Fruit fly (Drosophila melanogaster) ovary, adult (tissue): ENCODE results near the gene CG8870.

ENCODE experiments used
- CG17801 ChIP-seq: fragments of 200-800 bp; optimal IDR thresholded peaks from 2 replicates; lab custom pipeline; 2019; ENCODE audit warnings: missing biosample characterization, mild to moderate bottlenecking, missing genetic modification characterization, moderate library complexity; ENCODE audit not compliant: partially characterized antibody

Gene CG8870

DNA sequence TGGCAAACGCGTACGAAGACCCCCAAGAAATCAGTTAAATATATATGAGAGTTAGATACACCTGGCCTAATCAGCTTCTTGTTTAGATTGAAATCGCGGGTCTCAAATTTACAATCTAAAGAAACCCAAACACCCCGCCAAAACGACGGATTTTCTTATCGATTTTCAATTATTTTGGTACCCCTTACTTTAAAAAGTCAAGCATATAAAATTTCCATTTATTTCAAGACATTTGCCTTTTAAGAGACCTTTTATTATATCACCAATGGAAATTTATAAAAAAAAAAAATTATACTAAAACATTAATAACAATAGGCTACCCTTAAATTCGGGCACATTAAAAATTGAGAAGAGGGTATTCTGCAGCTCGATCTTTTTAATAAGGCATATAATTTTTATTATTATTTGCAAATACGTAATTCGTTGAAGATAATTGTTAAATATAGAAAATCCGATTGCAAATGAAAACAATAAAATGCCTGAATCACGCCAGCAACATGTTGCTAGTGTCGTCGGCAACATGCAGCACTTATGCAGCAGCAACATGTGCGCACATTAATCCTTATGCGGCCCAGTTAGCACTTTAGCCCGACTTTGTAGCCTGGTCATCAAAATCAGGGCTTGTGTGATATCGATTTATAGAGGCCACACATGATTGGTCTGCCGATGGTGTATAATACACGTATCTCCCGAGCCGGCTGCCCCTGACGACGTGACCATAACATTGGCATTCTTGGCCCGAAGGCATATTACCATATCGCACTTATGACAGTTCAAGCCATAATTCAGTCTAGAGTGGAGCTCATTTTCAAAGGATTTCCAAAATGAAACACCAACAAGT is 7.6 kb upstream of the CG8870 start, which contains the start of the genes Lip3 and CG34309:
Lip3 (minus strand) TSS at position 65 of the 841 bp plus-strand sequence.
CG34309 (plus strand) TSS at position 791 of the 841 bp plus-strand sequence.
- TF ChIP-seq CG17801, result no peak

DNA sequence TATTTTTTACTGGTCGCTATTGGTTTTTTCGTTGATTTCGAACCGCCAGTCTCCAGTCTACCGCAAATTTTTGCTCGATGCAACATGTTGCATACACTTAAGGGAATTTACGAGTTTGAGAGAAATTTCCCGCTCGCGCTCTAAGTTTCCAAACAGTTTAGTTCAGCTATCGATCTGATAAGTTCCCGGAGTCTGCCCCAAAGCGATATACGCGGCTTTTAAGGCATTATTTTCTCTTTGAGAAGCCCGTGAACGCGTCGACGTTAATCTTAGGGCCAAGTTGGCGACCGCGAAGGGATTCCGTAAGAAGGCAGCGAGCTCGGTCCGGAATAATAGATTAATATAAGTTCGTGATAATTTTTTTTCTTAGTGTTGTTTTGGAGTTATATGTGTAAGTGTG is 4.7 kb upstream of the CG8870 start:
- no peak for TF ChIP-seq CG17801

DNA sequence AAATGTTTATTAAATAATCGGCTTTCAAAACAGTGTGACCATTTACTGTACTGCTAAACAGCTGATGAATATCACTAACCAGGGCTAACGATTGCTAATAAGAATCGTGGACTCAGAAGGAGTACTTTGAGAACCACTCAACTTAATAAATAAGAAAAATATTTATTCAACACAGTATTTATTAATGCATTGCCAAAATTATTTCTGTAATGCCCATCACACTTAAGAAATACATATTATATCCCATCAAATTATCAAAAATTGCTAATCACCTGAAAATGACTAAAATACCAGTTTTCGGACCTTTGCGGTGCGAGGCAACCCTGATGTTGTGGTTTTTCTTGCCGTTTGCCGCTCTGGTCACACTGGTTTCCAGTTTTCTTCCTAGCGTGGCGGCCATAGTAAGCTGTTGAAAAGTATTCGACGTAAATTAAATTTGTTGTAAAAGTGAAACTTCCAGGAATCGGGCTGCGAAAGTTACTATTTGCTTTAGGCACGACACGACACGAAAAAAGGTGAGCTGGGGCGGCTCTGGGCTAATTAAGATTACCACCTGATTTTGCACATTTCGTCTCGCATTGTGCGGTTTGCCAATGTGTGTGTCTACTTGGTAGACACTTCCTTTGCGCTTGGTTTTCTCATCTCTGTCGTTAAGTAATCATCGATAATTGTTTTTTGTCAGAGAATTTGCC is 2.2 kb downstream of the CG8870 start, which contains the start of the genes mRpS21 and Droj2:
mRpS21 (minus strand) TSS at position 66 of the 692 bp plus-strand sequence.
Droj2 (plus strand) TSS at position 363 of the 692 bp plus-strand sequence.
- peak; percentile 27 for TF ChIP-seq CG17801

DNA sequence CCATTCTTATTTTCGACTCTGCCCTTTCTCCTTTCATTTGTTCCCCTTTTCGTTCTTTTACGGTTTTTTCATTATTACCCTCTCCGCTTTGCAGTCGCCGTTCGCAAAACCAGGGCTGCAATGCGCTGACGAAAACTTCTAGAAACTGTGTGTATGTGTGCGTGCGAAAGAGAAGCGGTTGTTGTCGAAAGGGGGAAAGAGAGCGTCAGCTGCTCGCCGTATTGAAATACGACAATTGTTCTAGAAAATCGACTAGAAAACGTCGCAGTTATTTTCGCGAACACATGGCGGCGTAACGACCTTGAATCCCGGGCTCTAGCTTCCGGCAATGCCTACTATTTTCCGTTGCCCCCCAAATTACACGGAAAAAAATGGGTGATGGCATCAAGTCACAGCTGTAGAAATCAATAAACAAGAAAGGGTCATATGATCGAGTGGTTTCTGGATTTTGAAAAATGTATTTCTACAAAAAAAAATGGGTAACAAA is 3.1 kb downstream of the CG8870 start:
- peak; percentile 48 for TF ChIP-seq CG17801

DNA sequence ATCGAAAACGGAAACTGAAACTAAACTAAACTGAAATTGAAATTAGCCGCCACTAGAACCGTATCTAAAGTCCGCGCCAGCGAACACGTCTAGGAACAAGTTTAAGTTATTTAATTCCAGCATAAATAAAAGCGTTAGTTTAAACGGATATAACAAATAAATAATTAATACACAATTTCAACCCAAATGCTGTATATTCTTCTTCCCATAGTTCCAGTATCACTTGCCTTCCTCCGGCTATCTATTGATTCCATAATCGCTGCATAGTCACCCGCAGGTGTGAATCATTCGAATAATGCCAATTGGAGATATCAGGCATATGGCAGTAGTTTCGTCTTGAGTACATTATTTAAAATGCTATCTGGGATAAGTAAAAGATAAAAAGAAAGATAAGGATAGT is 5.5 kb downstream of the CG8870 start:
- TF ChIP-seq CG17801, result no peak

DNA sequence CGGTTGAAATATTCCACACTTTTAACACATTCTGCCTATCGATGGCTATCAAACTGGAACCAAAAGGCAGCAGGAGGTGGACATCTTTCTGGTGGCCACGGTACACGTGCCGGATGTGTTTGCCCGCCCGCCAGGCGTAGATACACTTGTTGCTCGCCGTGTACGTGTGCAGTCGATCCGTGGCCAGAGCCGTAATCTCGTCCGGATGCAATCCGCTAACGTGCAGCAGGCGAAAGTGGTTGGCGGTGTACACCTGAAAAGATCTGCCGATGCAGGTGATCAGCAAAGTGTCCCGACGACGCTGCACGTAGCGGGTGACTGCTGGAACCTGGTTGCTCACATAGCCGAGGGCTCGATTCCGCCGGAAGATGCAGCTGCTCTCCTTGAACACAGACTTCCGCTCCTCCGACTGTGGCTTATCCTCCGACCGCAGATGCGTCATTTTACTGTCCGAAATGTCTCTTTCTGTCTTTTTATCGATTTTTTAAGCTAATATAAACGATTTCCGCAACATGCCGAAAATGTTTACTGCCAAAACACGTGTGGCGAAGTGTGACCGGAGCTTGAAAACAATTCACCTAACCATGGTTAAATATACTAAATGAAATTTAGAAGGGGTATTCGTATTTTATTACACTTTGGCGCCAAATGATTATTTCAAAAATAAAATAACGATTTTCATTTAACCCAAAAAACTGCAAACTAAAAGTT is 8.7 kb downstream of the CG8870 start, which contains the start of gene CG9799:
CG9799 (minus strand) TSS at position 550 of the 711 bp plus-strand sequence.
- TF ChIP-seq CG17801, result no peak

DNA sequence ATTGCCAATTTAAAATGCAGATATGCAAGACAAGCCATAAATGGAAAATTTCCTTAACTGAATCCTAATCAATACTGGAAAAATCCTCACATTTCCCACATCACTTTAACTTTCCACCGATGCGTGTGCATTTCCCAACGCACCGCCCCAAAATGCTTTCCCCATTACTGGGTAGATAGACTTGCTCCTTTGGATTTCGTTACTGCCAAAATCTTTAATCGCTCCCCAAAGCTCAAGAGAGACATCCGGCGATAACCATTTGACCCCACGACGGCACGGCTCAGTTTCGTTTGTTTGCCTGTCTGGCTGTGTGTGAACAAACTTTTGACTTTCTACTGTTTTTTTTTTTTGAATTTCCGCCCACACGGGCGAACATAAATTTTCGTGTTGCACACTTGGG is 10.8 kb downstream of the CG8870 start:
- TF ChIP-seq CG17801, result no peak

DNA sequence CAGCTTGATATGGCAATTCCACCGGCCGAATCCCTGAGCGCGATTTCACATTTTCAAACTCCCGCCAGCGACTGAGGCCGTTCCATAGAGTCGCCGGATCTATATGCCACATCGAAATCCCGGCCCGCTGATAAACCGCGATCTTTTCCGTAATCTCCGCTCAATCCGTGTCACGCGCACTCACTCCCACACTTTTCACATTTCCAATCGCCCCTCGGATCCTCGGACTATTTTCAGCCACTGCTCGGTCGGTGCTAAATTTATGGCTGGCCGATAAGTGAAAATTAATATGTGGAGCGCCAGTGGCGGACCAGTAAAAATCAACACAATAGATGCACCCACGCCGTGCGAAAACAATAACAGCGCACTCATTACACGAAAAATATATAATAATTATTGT is 13.4 kb downstream of the CG8870 start:
- TF ChIP-seq CG17801, result no peak

DNA sequence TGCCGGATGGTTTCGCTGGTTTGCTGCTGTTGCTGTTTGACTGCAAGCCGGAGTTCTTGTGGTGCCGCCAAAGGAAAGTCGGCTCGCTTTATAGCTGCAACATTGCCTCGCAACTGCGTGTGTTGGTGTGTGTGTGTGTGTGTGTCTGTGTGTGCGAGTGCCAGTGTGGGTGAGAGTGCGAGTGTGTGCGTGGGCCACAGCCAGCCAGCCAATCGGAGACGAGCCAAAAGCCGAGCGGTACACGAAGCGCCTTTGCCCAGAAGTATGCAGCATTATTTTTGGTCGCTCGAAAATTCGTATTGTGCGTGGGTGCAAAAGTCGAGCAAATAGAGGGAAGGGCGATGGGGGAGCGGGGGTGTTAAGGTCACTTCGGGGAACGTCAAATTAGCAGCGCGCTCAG is 15.5 kb downstream of the CG8870 start, which contains the start of gene CCHa2:
CCHa2 (minus strand) TSS at position 65 of the 400 bp plus-strand sequence.
- no peak for TF ChIP-seq CG17801

DNA sequence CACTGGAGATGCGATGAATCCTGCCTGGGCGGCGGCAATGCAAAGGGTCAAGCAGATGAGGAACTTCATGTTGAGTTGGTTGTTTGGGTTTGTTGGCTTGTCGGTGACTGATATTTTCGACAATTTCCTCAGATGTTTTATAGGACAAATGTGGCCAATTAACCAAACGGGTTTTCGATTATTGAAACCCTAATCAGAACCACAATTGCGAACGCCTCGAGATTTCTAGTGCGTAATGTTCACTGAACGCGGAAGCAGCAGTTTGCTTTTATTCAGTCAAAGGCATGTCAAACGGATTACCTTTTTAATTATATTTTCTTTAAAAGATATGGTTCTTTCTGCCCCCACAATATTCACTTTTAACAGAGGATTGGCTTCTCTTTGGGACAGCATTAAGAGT is 17.4 kb downstream of the CG8870 start, which contains the start of gene CG14374:
CG14374 (minus strand) TSS at position 101 of the 400 bp plus-strand sequence.
- no peak for TF ChIP-seq CG17801

DNA sequence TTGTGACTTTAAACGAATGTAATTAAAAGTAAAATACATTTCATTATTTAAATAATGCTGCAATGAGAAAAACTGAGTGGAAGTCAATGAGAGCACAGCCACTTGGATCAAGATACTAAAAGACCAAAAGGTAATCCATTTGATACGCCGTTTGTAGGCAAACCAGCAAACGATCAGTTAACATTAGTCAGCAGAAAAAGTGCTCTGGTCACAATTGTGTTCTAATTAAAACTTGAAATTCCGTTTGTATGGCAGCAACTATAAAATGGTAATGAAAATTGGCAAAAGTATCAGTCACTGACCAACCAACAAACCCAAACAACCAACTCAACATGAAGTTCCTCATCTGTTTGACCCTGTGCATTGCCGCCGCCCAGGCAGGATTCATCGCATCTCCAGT is 17.9 kb downstream of the CG8870 start, which contains the start of gene CG14377:
CG14377 (plus strand) TSS at position 301 of the 400 bp plus-strand sequence.
- TF ChIP-seq CG17801, result no peak

DNA sequence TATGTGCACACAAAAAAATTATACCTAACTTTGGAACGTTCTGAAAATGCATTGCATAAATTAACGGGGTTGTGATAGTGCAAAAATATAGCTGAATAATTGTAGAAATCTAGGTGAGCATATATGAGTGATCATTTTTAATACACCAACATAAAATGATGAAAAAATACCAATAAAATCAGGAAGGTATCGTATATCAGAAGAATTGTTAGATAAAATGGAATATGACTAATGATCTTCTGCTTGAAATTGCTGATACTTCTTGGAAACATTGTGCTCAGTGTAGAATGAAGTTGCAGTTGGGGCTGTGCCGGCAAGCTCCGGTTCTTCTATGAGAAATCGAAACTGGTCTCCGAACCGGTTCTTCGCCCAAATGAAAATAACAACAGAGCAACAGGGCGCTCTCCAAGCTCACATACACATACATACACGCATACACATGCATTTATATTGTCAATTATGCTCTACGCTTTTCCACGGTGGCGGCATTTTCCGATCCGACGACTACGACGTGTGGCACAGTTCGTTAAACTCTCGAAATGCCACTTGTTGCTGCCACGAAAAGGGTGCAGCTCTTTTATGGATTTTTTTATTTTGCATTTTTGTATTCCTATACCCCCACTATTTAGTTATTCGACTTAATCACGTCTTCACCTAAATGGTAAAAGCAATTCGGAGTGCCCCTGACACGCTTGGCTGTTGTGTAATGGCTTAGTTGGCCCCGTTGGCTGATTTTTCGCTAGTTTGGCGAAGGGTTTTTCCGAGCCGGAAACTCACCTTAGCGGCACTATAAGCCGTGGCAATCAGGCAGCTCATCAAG is 21.5 kb downstream of the CG8870 start:
- peak; percentile 91 for TF ChIP-seq CG17801

DNA sequence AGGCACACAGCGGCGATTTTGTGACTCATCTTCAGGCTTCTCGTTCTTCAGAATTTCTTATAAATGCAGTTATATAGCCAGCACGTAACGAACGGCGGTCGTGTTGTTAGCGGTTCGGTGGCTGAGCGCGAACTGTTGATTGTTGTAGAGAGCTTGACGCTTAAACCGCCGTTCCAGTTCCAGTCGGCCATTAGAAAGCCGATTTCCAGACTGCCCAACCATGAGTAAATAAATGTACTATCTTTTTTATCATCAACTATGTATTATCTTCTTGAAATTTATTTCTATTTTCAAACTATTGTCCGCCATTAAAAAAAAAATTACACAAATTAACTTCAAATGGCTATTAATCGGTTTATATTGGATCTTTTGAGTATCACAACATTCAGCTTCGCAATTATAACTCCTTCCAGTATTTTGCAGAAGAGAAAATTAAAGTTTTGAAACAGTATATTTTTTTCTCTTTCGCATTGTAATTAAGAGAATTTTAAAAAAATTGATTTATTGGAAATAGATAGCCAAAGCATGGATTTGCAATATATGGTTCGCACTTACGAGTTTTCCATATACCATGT is 22.2 kb downstream of the CG8870 start, which contains the start of gene GILT1:
GILT1 (minus strand) TSS at position 141 of the 575 bp plus-strand sequence.
- TF ChIP-seq CG17801, result peak; percentile 27

DNA sequence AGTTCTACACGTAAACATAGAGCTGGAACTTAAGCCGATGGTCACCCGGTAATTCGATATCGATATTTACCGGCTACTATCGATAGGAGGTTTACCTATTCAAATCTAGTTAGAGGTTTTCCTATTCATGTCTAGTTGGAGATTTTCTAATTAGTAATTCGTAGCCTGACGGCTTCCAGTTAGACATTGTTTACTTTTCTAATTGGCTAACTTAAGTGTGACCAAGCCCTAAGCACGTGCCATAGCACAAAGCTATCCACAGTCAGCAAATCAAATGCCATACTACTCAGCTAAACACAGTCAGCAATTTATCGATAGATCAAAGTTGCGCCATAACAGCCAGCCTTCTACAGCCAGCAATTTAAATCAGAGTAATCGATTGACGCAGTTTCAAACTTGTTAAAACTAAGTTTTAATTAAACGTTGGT is 23.4 kb downstream of the CG8870 start, which contains the start of gene Dpm3:
Dpm3 (minus strand) TSS at position 20 of the 428 bp plus-strand sequence.
- no peak for TF ChIP-seq CG17801
